Fruit fly (Drosophila melanogaster) whole organism, embryonic: Measurements from ENCODE around the gene CG6041.

ENCODE experiments used
- Ada2b ChIP-seq: fragments of 200-800 bp; sonication (Bioruptor generic); IDR thresholded peaks from 2 replicates; pipeline ENCODE4 v1.3.6; 2022; ENCODE audit warnings: missing biosample characterization, missing genetic modification characterization
- Atf-2 ChIP-seq: fragments of 200-800 bp; sonication (Bioruptor generic); optimal IDR thresholded peaks from 2 replicates; lab custom pipeline; 2016; ENCODE audit warnings: missing biosample characterization, missing genetic modification characterization
- Awh ChIP-seq: fragments of 200-800 bp; sonication (Bioruptor generic); IDR thresholded peaks from 2 replicates; pipeline ENCODE4, ENCODE4 v1.3.6; 2022; ENCODE audit warnings: missing biosample characterization, missing genetic modification characterization
- B-H2 ChIP-seq: fragments of 200-800 bp; sonication (Bioruptor generic); optimal IDR thresholded peaks from 2 replicates; lab custom pipeline; 2018; ENCODE audit warnings: missing biosample characterization, mild to moderate bottlenecking, missing genetic modification characterization
- CG10209 ChIP-seq: fragments of 200-800 bp; sonication (Bioruptor generic); optimal IDR thresholded peaks from 3 replicates; lab custom pipeline; 2017; ENCODE audit warnings: missing biosample characterization, mild to moderate bottlenecking, missing genetic modification characterization, missing genetic modification reagents
- CG13894 ChIP-seq: fragments of 200-800 bp; sonication (Bioruptor generic); optimal IDR thresholded peaks from 3 replicates; lab custom pipeline; 2018; ENCODE audit warnings: missing biosample characterization, mild to moderate bottlenecking, missing genetic modification characterization, moderate library complexity
- CG14441 ChIP-seq: fragments of 200-800 bp; sonication (Bioruptor generic); IDR thresholded peaks from 2 replicates; pipeline ENCODE4 v1.3.6; 2022; ENCODE audit warnings: missing biosample characterization, missing genetic modification characterization
- CG15269 ChIP-seq: fragments of 200-800 bp; sonication (Bioruptor generic); optimal IDR thresholded peaks from 2 replicates; lab custom pipeline; 2018; ENCODE audit warnings: missing biosample characterization, mild to moderate bottlenecking, missing genetic modification characterization, moderate library complexity
- CG15514 ChIP-seq: fragments of 200-800 bp; sonication (Bioruptor generic); optimal IDR thresholded peaks from 3 replicates; lab custom pipeline; 2017; ENCODE audit warnings: missing biosample characterization, missing genetic modification characterization, mild to moderate bottlenecking, moderate library complexity, missing genetic modification reagents
- CG18262 ChIP-seq: fragments of 200-800 bp; optimal IDR thresholded peaks from 3 replicates; lab custom pipeline; 2019; ENCODE audit warnings: missing biosample characterization, mild to moderate bottlenecking, missing genetic modification characterization, moderate library complexity
- CG18764 ChIP-seq: fragments of 200-800 bp; sonication (Bioruptor generic); optimal IDR thresholded peaks from 3 replicates; lab custom pipeline; 2016; ENCODE audit warnings: missing biosample characterization, missing genetic modification characterization
- CG2678 ChIP-seq: fragments of 200-800 bp; sonication (Bioruptor generic); optimal IDR thresholded peaks from 3 replicates; lab custom pipeline; 2019; ENCODE audit warnings: missing biosample characterization, mild to moderate bottlenecking, missing genetic modification characterization, moderate library complexity
- CG3847 ChIP-seq: fragments of 200-800 bp; sonication (Bioruptor generic); IDR thresholded peaks from 2 replicates; pipeline ENCODE4 v1.3.6; 2022; ENCODE audit warnings: missing biosample characterization, missing genetic modification characterization
- CG6854 ChIP-seq: fragments of 200-800 bp; sonication (Bioruptor generic); optimal IDR thresholded peaks from 3 replicates; lab custom pipeline; 2017; ENCODE audit warnings: missing biosample characterization, mild to moderate bottlenecking, missing genetic modification characterization
- CG7987 ChIP-seq: fragments of 200-800 bp; sonication (Bioruptor generic); optimal IDR thresholded peaks from 2 replicates; lab custom pipeline; 2018; ENCODE audit warnings: missing biosample characterization, mild to moderate bottlenecking, missing genetic modification characterization, moderate library complexity
- CG8290 ChIP-seq, 3 experiments: fragments of 200-800 bp; sonication (Bioruptor generic); optimal IDR thresholded peaks; 2 replicates each; lab custom pipeline; 2016 to 2019; ENCODE audit warnings: missing biosample characterization in 3 of 3, missing genetic modification characterization in 3 of 3, mild to moderate bottlenecking in 2 of 3, moderate library complexity in 1 of 3
- CG8478 ChIP-seq: fragments of >200 bp; optimal IDR thresholded peaks from 2 replicates; lab custom pipeline; 2018
- CG8765 ChIP-seq: fragments of 200-800 bp; sonication (Bioruptor generic); IDR thresholded peaks from 2 replicates; pipeline ENCODE4 v1.3.6; 2022; ENCODE audit warnings: missing biosample characterization, missing genetic modification characterization
- CG9437 ChIP-seq: fragments of 200-800 bp; sonication (Bioruptor generic); optimal IDR thresholded peaks from 2 replicates; lab custom pipeline; 2018; ENCODE audit warnings: missing biosample characterization, mild to moderate bottlenecking, missing genetic modification characterization
- CG9609 ChIP-seq: fragments of 200-800 bp; sonication (Bioruptor generic); optimal IDR thresholded peaks from 3 replicates; lab custom pipeline; 2016; ENCODE audit warnings: missing biosample characterization, missing genetic modification characterization
- CTCF ChIP-seq: fragments of 200-800 bp; sonication (Bioruptor generic); optimal IDR thresholded peaks from 2 replicates; lab custom pipeline; 2017; ENCODE audit warnings: missing biosample characterization, mild to moderate bottlenecking, missing genetic modification characterization, moderate library complexity
- Camta ChIP-seq: fragments of 200-800 bp; sonication (Bioruptor generic); optimal IDR thresholded peaks from 2 replicates; lab custom pipeline; 2016; ENCODE audit warnings: missing biosample characterization, missing genetic modification characterization
- CoRest ChIP-seq: fragments of 200-800 bp; sonication (Bioruptor generic); optimal IDR thresholded peaks from 3 replicates; lab custom pipeline; 2018; ENCODE audit warnings: missing biosample characterization, mild to moderate bottlenecking, missing genetic modification characterization, moderate library complexity
- CrebB ChIP-seq: fragments of 200-800 bp; sonication (Bioruptor generic); optimal IDR thresholded peaks from 3 replicates; lab custom pipeline; 2018; ENCODE audit warnings: missing biosample characterization, mild to moderate bottlenecking, missing genetic modification characterization
- Jarid2 ChIP-seq: fragments of 200-800 bp; sonication (Bioruptor generic); optimal IDR thresholded peaks from 3 replicates; lab custom pipeline; 2017; ENCODE audit warnings: mild to moderate bottlenecking, missing biosample characterization, missing genetic modification reagents, missing genetic modification characterization
- Lim3 ChIP-seq: fragments of 200-800 bp; sonication (Bioruptor generic); IDR thresholded peaks from 2 replicates; pipeline ENCODE4 v1.3.6; 2022; ENCODE audit warnings: missing biosample characterization, missing genetic modification characterization
- Med ChIP-seq: fragments of 200-800 bp; sonication (Bioruptor generic); peaks from one replicate; lab custom pipeline; 2016; ENCODE audit warnings: missing biosample characterization, missing genetic modification characterization, mild to moderate bottlenecking, inconsistent platforms, moderate library complexity
- Neu2 ChIP-seq: fragments of 200-800 bp; sonication (Bioruptor generic); optimal IDR thresholded peaks from 3 replicates; lab custom pipeline; 2016; ENCODE audit warnings: missing biosample characterization, missing genetic modification characterization, borderline replicate concordance
- NfI ChIP-seq: fragments of 200-800 bp; sonication (Bioruptor generic); optimal IDR thresholded peaks from 3 replicates; lab custom pipeline; 2018; ENCODE audit warnings: missing biosample characterization, mild to moderate bottlenecking, missing genetic modification characterization, moderate library complexity
- Optix ChIP-seq: fragments of 200-800 bp; sonication (Bioruptor generic); IDR thresholded peaks from 3 replicates; pipeline ENCODE4 v1.3.6; 2022; ENCODE audit warnings: missing biosample characterization, missing genetic modification characterization
- PHDP ChIP-seq: fragments of 200-800 bp; sonication (Bioruptor generic); optimal IDR thresholded peaks from 3 replicates; lab custom pipeline; 2018; ENCODE audit warnings: missing biosample characterization, mild to moderate bottlenecking, missing genetic modification characterization, moderate library complexity
- Scr ChIP-seq: fragments of 200-800 bp; sonication (Bioruptor generic); IDR thresholded peaks from 2 replicates; pipeline ENCODE4 v1.3.6; 2022; ENCODE audit warnings: missing biosample characterization, missing genetic modification characterization; ENCODE audit not compliant: partially characterized antibody
- Sox100B ChIP-seq: fragments of 200-800 bp; sonication (Bioruptor generic); optimal IDR thresholded peaks from 3 replicates; lab custom pipeline; 2018; ENCODE audit warnings: missing biosample characterization, mild to moderate bottlenecking, missing genetic modification characterization
- Stat92E ChIP-seq, 3 experiments: fragments of >200 bp in 2 of 3; fragments of 200-800 bp in 1 of 3; sonication (Bioruptor generic) in 1 of 3; optimal IDR thresholded peaks; 2 replicates each; lab custom pipeline; 2017 to 2019; ENCODE audit warnings: missing biosample characterization in 3 of 3, missing genetic modification characterization in 3 of 3, mild to moderate bottlenecking in 1 of 3, moderate library complexity in 1 of 3
- al ChIP-seq: fragments of 200-800 bp; sonication (Bioruptor generic); IDR thresholded peaks from 2 replicates; pipeline ENCODE4 v1.3.6; 2022; ENCODE audit warnings: missing biosample characterization, missing genetic modification characterization
- bbx ChIP-seq: fragments of 200-800 bp; sonication (Bioruptor generic); IDR thresholded peaks from 2 replicates; pipeline ENCODE4 v1.3.6; 2022; ENCODE audit warnings: missing biosample characterization, missing genetic modification characterization; ENCODE audit not compliant: partially characterized antibody
- dati ChIP-seq: fragments of 200-800 bp; sonication (Bioruptor generic); IDR thresholded peaks from 2 replicates; pipeline ENCODE4 v1.3.6; 2022; ENCODE audit warnings: missing biosample characterization, missing genetic modification characterization
- en ChIP-seq: fragments of 200-800 bp; sonication (Bioruptor generic); optimal IDR thresholded peaks from 2 replicates; lab custom pipeline; 2016; ENCODE audit warnings: missing biosample characterization, missing genetic modification characterization
- fd64A ChIP-seq: fragments of 200-800 bp; sonication (Bioruptor generic); optimal IDR thresholded peaks from 3 replicates; lab custom pipeline; 2018; ENCODE audit warnings: missing biosample characterization, mild to moderate bottlenecking, missing genetic modification characterization
- gem ChIP-seq: fragments of 200-800 bp; sonication (Bioruptor generic); optimal IDR thresholded peaks from 2 replicates; lab custom pipeline; 2019; ENCODE audit warnings: missing biosample characterization, mild to moderate bottlenecking, missing genetic modification characterization, moderate library complexity
- ken ChIP-seq: fragments of 200-800 bp; sonication (Bioruptor generic); IDR thresholded peaks from 3 replicates; pipeline ENCODE4 v1.3.6; 2022; ENCODE audit warnings: missing biosample characterization, missing genetic modification characterization
- nerfin-1 ChIP-seq: fragments of 200-800 bp; sonication (Bioruptor generic); optimal IDR thresholded peaks from 3 replicates; lab custom pipeline; 2019; ENCODE audit warnings: missing biosample characterization, mild to moderate bottlenecking, missing genetic modification characterization, moderate library complexity
- odd ChIP-seq: fragments of 200-800 bp; sonication (Bioruptor generic); optimal IDR thresholded peaks from 2 replicates; lab custom pipeline; 2017; ENCODE audit warnings: missing biosample characterization, mild to moderate bottlenecking, missing genetic modification characterization
- org-1 ChIP-seq: fragments of 200-800 bp; sonication (Bioruptor generic); optimal IDR thresholded peaks from 2 replicates; lab custom pipeline; 2017; ENCODE audit warnings: missing biosample characterization, missing genetic modification characterization
- otp ChIP-seq: fragments of 200-800 bp; sonication (Bioruptor generic); IDR thresholded peaks from 3 replicates; pipeline ENCODE4, ENCODE4 v1.3.6; 2022; ENCODE audit warnings: missing biosample characterization, missing genetic modification characterization
- p53 ChIP-seq: fragments of 200-800 bp; sonication (Bioruptor generic); optimal IDR thresholded peaks from 2 replicates; lab custom pipeline; 2016; ENCODE audit warnings: missing biosample characterization, missing genetic modification characterization
- psq ChIP-seq: fragments of 200-800 bp; sonication (Bioruptor generic); optimal IDR thresholded peaks from 2 replicates; lab custom pipeline; 2017; ENCODE audit warnings: missing biosample characterization, missing genetic modification characterization
- sens ChIP-seq: fragments of 200-800 bp; sonication (Bioruptor generic); peaks from one replicate; lab custom pipeline; 2016; ENCODE audit warnings: missing biosample characterization, missing genetic modification characterization
- sug ChIP-seq: fragments of 200-800 bp; optimal IDR thresholded peaks from 2 replicates; lab custom pipeline; 2019; ENCODE audit warnings: missing biosample characterization, mild to moderate bottlenecking, missing genetic modification characterization, moderate library complexity

CG6041 gene

DNA sequence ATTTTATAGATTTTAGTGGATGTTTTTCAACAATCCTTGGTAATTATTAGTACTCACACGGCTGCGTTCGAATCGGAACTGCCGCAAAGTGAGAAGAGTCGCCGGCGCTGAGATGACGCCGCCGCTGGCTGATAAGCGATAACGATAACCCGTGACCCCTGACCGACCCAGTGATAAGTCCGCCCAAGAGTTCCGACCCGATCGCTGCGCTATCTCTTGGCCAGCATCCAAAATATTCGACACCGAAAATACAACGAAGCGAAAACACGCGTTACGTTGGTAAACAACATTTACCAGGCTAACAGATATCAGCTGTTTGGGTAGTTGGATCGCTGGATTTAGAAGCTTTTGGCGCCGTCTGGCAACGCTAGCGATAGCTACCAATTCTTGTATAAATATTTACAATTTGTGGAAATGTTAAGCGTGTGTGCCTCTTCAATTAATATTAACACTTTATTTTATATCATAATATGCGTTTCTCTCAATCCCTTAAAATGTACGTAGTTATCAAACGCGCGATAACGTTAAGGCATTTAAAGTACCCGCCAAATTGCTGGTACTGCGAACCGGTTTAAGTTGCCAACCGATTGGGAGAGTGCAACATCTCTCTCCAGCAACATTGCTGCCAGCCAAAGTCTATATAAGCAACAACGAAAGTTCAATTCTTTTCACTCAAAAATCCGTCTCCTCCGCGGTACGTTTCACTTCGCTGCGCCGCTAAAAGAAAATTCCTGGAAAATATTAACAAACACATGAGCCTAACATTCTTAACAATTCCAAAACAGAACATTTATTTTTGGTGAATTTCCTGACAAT, 31.3 kb upstream of the CG6041 start, which contains the start of the genes Shmt and CG3726 (continued):
- no peak for TF ChIP-seq Awh
- TF ChIP-seq bbx (GFP tag; lab: Robert Waterston, UW), result peak; percentile 19; the same call in 1 of the 2 replicates
- TF ChIP-seq al (GFP tag; lab: Robert Waterston, UW), result no peak
- TF ChIP-seq CG7987 (GFP tag; lab: Kevin White, UChicago), result peak; percentile 9
- TF ChIP-seq ken (GFP tag; lab: Robert Waterston, UW), result no peak
- TF ChIP-seq Ada2b (GFP tag; lab: Robert Waterston, UW), result no peak
- no peak for TF ChIP-seq B-H2
- TF ChIP-seq CG8290 (GFP tag; optimal IDR thresholded peaks at IDR 0.05; lab: Kevin White, UChicago), result no peak
- peak in 1 of 2 experiments; percentile 40 for TF ChIP-seq CG8290 (tag; optimal IDR thresholded peaks at IDR 0.05; lab: Kevin White, UChicago)
- TF ChIP-seq Camta, result no peak
- TF ChIP-seq otp (GFP tag; lab: Robert Waterston, UW), result no peak
- no peak for TF ChIP-seq Atf-2
- TF ChIP-seq Med (GFP tag; lab: Kevin White, UChicago), result peak; percentile 73
- TF ChIP-seq CG10209 (GFP tag; lab: Kevin White, UChicago), result no peak
- TF ChIP-seq Sox100B, result no peak
- TF ChIP-seq CG18764 (GFP tag; lab: Kevin White, UChicago), result no peak
- TF ChIP-seq CoRest (tag; lab: Kevin White, UChicago), result peak; percentile 4
- no peak for TF ChIP-seq CG8765 (GFP tag; lab: Robert Waterston, UW)
- TF ChIP-seq p53, result no peak
- TF ChIP-seq en (GFP tag; lab: Kevin White, UChicago), result no peak
- TF ChIP-seq Stat92E (GFP tag; optimal IDR thresholded peaks at IDR 0.05; lab: Kevin White, UChicago), result peak in 1 of 3 experiments; percentile 36
- no peak for TF ChIP-seq CG13894 (tag; lab: Kevin White, UChicago)
- no peak for TF ChIP-seq CG14441 (GFP tag; lab: Robert Waterston, UW)
- peak; percentile 81 for TF ChIP-seq CG9437
- TF ChIP-seq Optix (GFP tag; lab: Robert Waterston, UW), result no peak
- no peak for TF ChIP-seq nerfin-1 (tag; lab: Kevin White, UChicago)
- no peak for TF ChIP-seq psq (GFP tag; lab: Kevin White, UChicago)
- TF ChIP-seq Jarid2 (GFP tag; lab: Kevin White, UChicago), result peak; percentile 87
- peak; percentile 8 for TF ChIP-seq CG15269
- TF ChIP-seq sug (tag; lab: Kevin White, UChicago), result peak; percentile 28
- no peak for TF ChIP-seq gem
- TF ChIP-seq PHDP (tag; lab: Kevin White, UChicago), result no peak
- TF ChIP-seq Lim3, result no peak
- no peak for TF ChIP-seq dati
- no peak for TF ChIP-seq NfI (GFP tag; lab: Kevin White, UChicago)
- TF ChIP-seq CG6854 (GFP tag; lab: Kevin White, UChicago), result peak; percentile 21
- TF ChIP-seq CG18262, result no peak
- TF ChIP-seq CG2678, result peak; percentile 10
- TF ChIP-seq org-1 (GFP tag; lab: Kevin White, UChicago), result no peak
- no peak for TF ChIP-seq CG8478 (lab: Kevin White, UChicago)
- no peak for TF ChIP-seq odd (GFP tag; lab: Kevin White, UChicago)
- no peak for TF ChIP-seq Neu2 (GFP tag; lab: Kevin White, UChicago)
- no peak for TF ChIP-seq CG9609
- TF ChIP-seq CG15514 (GFP tag; lab: Kevin White, UChicago), result peak; percentile 45
- TF ChIP-seq fd64A (GFP tag; lab: Kevin White, UChicago), result no peak
- TF ChIP-seq CrebB (tag; lab: Kevin White, UChicago), result peak; percentile 24
- TF ChIP-seq Scr (GFP tag; lab: Robert Waterston, UW), result no peak
- peak; percentile 41; the same call in 1 of the 2 replicates for TF ChIP-seq CG3847 (GFP tag; lab: Robert Waterston, UW)
- no peak for TF ChIP-seq sens
- peak; percentile 58 for TF ChIP-seq CTCF (GFP tag; lab: Kevin White, UChicago)
